Worm (Caenorhabditis elegans) whole organism, L4 larva: ENCODE results near the gene F48F5.6.

Experiments
- D1046.2 ChIP-seq: fragments of 200-800 bp; sonication (Bioruptor generic); IDR thresholded peaks from 2 replicates; pipeline ENCODE4 v1.3.6; 2022; ENCODE audit warnings: missing genetic modification characterization, missing compliant biosample characterization
- F49E8.2 ChIP-seq: sonication (generic microtip); optimal IDR thresholded peaks from 2 replicates; lab custom pipeline; 2016; ENCODE audit warnings: missing compliant biosample characterization, mild to moderate bottlenecking, missing genetic modification characterization, borderline replicate concordance
- R02D3.7 ChIP-seq: fragments of 150-350 bp; sonication (generic microtip); optimal IDR thresholded peaks from 3 replicates; lab custom pipeline; 2014; ENCODE audit warnings: missing biosample characterization, missing genetic modification characterization
- ama-1 ChIP-seq: fragments of 150-350 bp; optimal IDR thresholded peaks from 2 replicates; lab custom pipeline; 2014; ENCODE audit warnings: inconsistent platforms, mixed read lengths
- ceh-20 ChIP-seq: fragments of 200-800 bp; sonication (Bioruptor generic); IDR thresholded peaks from 2 replicates; pipeline ENCODE4 v1.3.6; 2022; ENCODE audit warnings: missing genetic modification reagents, missing genetic modification characterization, missing compliant biosample characterization
- ceh-82 ChIP-seq: sonication (generic microtip); optimal IDR thresholded peaks from 2 replicates; lab custom pipeline; 2017; ENCODE audit warnings: missing biosample characterization, missing genetic modification characterization
- mdl-1 ChIP-seq, 2 experiments: fragments of 150-350 bp in 1 of 2; sonication (generic microtip) in 1 of 2; optimal IDR thresholded peaks; 2 replicates each; lab custom pipeline; 2014 to 2017; ENCODE audit warnings: missing biosample characterization in 2 of 2, missing genetic modification characterization in 2 of 2
- nhr-11 ChIP-seq: fragments of 150-350 bp; optimal IDR thresholded peaks from 2 replicates; lab custom pipeline; 2014; ENCODE audit warnings: missing biosample characterization, missing genetic modification characterization
- nhr-237 ChIP-seq: sonication (generic microtip); optimal IDR thresholded peaks from 2 replicates; lab custom pipeline; 2017; ENCODE audit warnings: missing biosample characterization, missing genetic modification characterization
- nhr-25 ChIP-seq: sonication (generic microtip); optimal IDR thresholded peaks from 2 replicates; lab custom pipeline; 2017; ENCODE audit warnings: missing genetic modification characterization, mild to moderate bottlenecking, missing compliant biosample characterization, antibody characterized with exemption, moderate library complexity, borderline replicate concordance; ENCODE audit not compliant: insufficient read depth
- nhr-77 ChIP-seq: fragments of 150-350 bp; optimal IDR thresholded peaks from 2 replicates; lab custom pipeline; 2014; ENCODE audit warnings: missing biosample characterization, missing genetic modification characterization
- pha-4 ChIP-seq, 2 experiments: fragments of 150-350 bp in 1 of 2; fragments of 200-800 bp in 1 of 2; sonication (Bioruptor generic) in 1 of 2; IDR thresholded peaks in 1 of 2; optimal IDR thresholded peaks in 1 of 2; 2 replicates each; pipeline versions ENCODE4 v1.3.6 to Lab custom; 2014 to 2022; ENCODE audit warnings: missing genetic modification characterization in 2 of 2, missing genetic modification reagents in 2 of 2, missing biosample characterization in 1 of 2, missing compliant biosample characterization in 1 of 2
- saeg-2 ChIP-seq: fragments of 200-800 bp; sonication (Bioruptor generic); IDR thresholded peaks from 2 replicates; pipeline ENCODE4 v1.3.6; 2022; ENCODE audit warnings: missing genetic modification reagents, missing genetic modification characterization, missing compliant biosample characterization

ce11 chrV:20489102-20489501 is 36.1 kb upstream of the F48F5.6 start, which contains the start of gene srbc-78:
- TF ChIP-seq nhr-237 (tag; lab: Kevin White, UChicago) (no peak), ceh-82 (tag; lab: Kevin White, UChicago) (no peak), ama-1 (no peak), nhr-11 (tag; lab: Kevin White, UChicago) (no peak), F49E8.2 (tag; lab: Kevin White, UChicago) (no peak), pha-4 (GFP tag; IDR thresholded peaks at IDR 0.05; lab: Robert Waterston, UW) (no peak), pha-4 (tag; optimal IDR thresholded peaks at IDR 0.05; lab: Kevin White, UChicago) (no peak), nhr-77 (tag; lab: Kevin White, UChicago) (no peak), nhr-25 (no peak), saeg-2 (GFP tag; lab: Robert Waterston, UW) (no peak), R02D3.7 (tag; lab: Kevin White, UChicago) (no peak), D1046.2 (GFP tag; lab: Robert Waterston, UW) (no peak), mdl-1 (tag; optimal IDR thresholded peaks at IDR 0.05; lab: Kevin White, UChicago) (no peak), ceh-20 (GFP tag; lab: Robert Waterston, UW) (no peak)
